Worm (Caenorhabditis elegans) whole organism, L2 larva: ENCODE results near the gene erh-2.
A peak's percentile ranks its signal among the peaks of the same experiment; 100 is the strongest.

Experiments used
- C34F6.9 ChIP-seq: fragments of 150-350 bp; optimal IDR thresholded peaks from 2 replicates; lab custom pipeline; 2014; ENCODE audit warnings: missing biosample characterization, missing genetic modification characterization
- F13H6.1 ChIP-seq: sonication (generic microtip); optimal IDR thresholded peaks from 2 replicates; lab custom pipeline; 2016; ENCODE audit warnings: missing genetic modification characterization, missing compliant biosample characterization
- Y55F3AM.14 ChIP-seq: fragments of 200-800 bp; sonication (Bioruptor generic); optimal IDR thresholded peaks from 2 replicates; lab custom pipeline; 2018; ENCODE audit warnings: mild to moderate bottlenecking, missing genetic modification characterization, missing compliant biosample characterization
- alr-1 ChIP-seq: fragments of 150-350 bp; optimal IDR thresholded peaks from 2 replicates; lab custom pipeline; 2014; ENCODE audit warnings: missing biosample characterization, missing genetic modification characterization
- aly-2 ChIP-seq: fragments of 150-350 bp; optimal IDR thresholded peaks from 2 replicates; lab custom pipeline; 2014; ENCODE audit warnings: missing biosample characterization, missing genetic modification characterization
- ama-1 ChIP-seq: fragments of 150-350 bp; optimal IDR thresholded peaks from 2 replicates; lab custom pipeline; 2018; ENCODE audit warnings: inconsistent platforms
- blmp-1 ChIP-seq: sonication (generic microtip); optimal IDR thresholded peaks from 2 replicates; lab custom pipeline; 2017; ENCODE audit warnings: missing genetic modification characterization, mild to moderate bottlenecking, missing compliant biosample characterization, antibody characterized with exemption, moderate library complexity; ENCODE audit not compliant: insufficient read depth
- ceh-16 ChIP-seq: fragments of 150-350 bp; optimal IDR thresholded peaks from 2 replicates; lab custom pipeline; 2014; ENCODE audit warnings: missing biosample characterization, missing genetic modification characterization
- ceh-82 ChIP-seq: fragments of 150-350 bp; optimal IDR thresholded peaks from 2 replicates; lab custom pipeline; 2014; ENCODE audit warnings: missing biosample characterization, missing genetic modification characterization
- dmd-4 ChIP-seq: sonication (generic microtip); optimal IDR thresholded peaks from 2 replicates; lab custom pipeline; 2017; ENCODE audit warnings: missing biosample characterization, missing genetic modification characterization
- egl-27 ChIP-seq: sonication (generic microtip); optimal IDR thresholded peaks from 3 replicates; lab custom pipeline; 2017; ENCODE audit warnings: missing biosample characterization, missing genetic modification reagents, missing genetic modification characterization
- elt-1 ChIP-seq: fragments of 150-350 bp; optimal IDR thresholded peaks from 2 replicates; lab custom pipeline; 2014; ENCODE audit warnings: missing biosample characterization, missing genetic modification characterization
- elt-3 ChIP-seq: sonication (generic microtip); optimal IDR thresholded peaks from 2 replicates; lab custom pipeline; 2017; ENCODE audit warnings: missing biosample characterization, missing genetic modification characterization
- fos-1 ChIP-seq: fragments of 150-350 bp; optimal IDR thresholded peaks from 2 replicates; lab custom pipeline; 2014; ENCODE audit warnings: missing biosample characterization, missing genetic modification characterization
- gmeb-1 ChIP-seq: fragments of 150-350 bp; optimal IDR thresholded peaks from 2 replicates; lab custom pipeline; 2014; ENCODE audit warnings: missing biosample characterization, missing genetic modification characterization
- lin-11 ChIP-seq: fragments of 150-350 bp; sonication (generic microtip); optimal IDR thresholded peaks from 2 replicates; lab custom pipeline; 2014; ENCODE audit warnings: missing biosample characterization, missing genetic modification characterization, inconsistent platforms, mixed read lengths
- lin-13 ChIP-seq: fragments of 150-350 bp; optimal IDR thresholded peaks from 2 replicates; lab custom pipeline; 2014; ENCODE audit warnings: missing biosample characterization, missing genetic modification reagents, missing genetic modification characterization
- lin-39 ChIP-seq: fragments of 150-350 bp; optimal IDR thresholded peaks from 2 replicates; lab custom pipeline; 2014; ENCODE audit warnings: missing biosample characterization, missing genetic modification reagents, missing genetic modification characterization
- mab-5 ChIP-seq: fragments of 150-350 bp; optimal IDR thresholded peaks from 2 replicates; lab custom pipeline; 2014; ENCODE audit warnings: missing biosample characterization, missing genetic modification characterization
- mbf-1 ChIP-seq: sonication (generic microtip); optimal IDR thresholded peaks from 2 replicates; lab custom pipeline; 2017; ENCODE audit warnings: missing biosample characterization, missing genetic modification characterization
- mdl-1 ChIP-seq, 2 experiments: fragments of 150-350 bp in 1 of 2; sonication (generic microtip) in 1 of 2; optimal IDR thresholded peaks; 2 replicates each; lab custom pipeline; 2017; ENCODE audit warnings: missing biosample characterization in 2 of 2, missing genetic modification characterization in 2 of 2
- nhr-10 ChIP-seq: sonication (generic microtip); optimal IDR thresholded peaks from 2 replicates; lab custom pipeline; 2017; ENCODE audit warnings: missing biosample characterization, missing genetic modification characterization
- nhr-11 ChIP-seq: fragments of 150-350 bp; optimal IDR thresholded peaks from 2 replicates; lab custom pipeline; 2014; ENCODE audit warnings: missing biosample characterization, missing genetic modification characterization
- nhr-12 ChIP-seq: fragments of 150-350 bp; optimal IDR thresholded peaks from 2 replicates; lab custom pipeline; 2014; ENCODE audit warnings: missing biosample characterization, missing genetic modification characterization
- nhr-129 ChIP-seq: fragments of 150-350 bp; optimal IDR thresholded peaks from 2 replicates; lab custom pipeline; 2014; ENCODE audit warnings: missing biosample characterization, missing genetic modification characterization
- nhr-21 ChIP-seq: fragments of 150-350 bp; optimal IDR thresholded peaks from 2 replicates; lab custom pipeline; 2014; ENCODE audit warnings: missing biosample characterization, missing genetic modification characterization
- nhr-23 ChIP-seq: fragments of 150-350 bp; optimal IDR thresholded peaks from 2 replicates; lab custom pipeline; 2014; ENCODE audit warnings: missing biosample characterization, missing genetic modification reagents, missing genetic modification characterization
- nhr-237 ChIP-seq: fragments of 150-350 bp; optimal IDR thresholded peaks from 2 replicates; lab custom pipeline; 2014; ENCODE audit warnings: missing biosample characterization, missing genetic modification characterization
- nhr-25 ChIP-seq: fragments of 150-350 bp; sonication (generic microtip); optimal IDR thresholded peaks from 3 replicates; lab custom pipeline; 2014; ENCODE audit warnings: missing biosample characterization, missing genetic modification characterization
- nhr-6 ChIP-seq: fragments of 150-350 bp; optimal IDR thresholded peaks from 2 replicates; lab custom pipeline; 2014; ENCODE audit warnings: missing biosample characterization, missing genetic modification characterization
- nhr-77 ChIP-seq: fragments of 150-350 bp; optimal IDR thresholded peaks from 2 replicates; lab custom pipeline; 2014; ENCODE audit warnings: missing biosample characterization, missing genetic modification characterization
- peb-1 ChIP-seq: fragments of 150-350 bp; optimal IDR thresholded peaks from 2 replicates; lab custom pipeline; 2014; ENCODE audit warnings: missing biosample characterization, missing genetic modification characterization
- sem-4 ChIP-seq: fragments of 150-350 bp; optimal IDR thresholded peaks from 2 replicates; lab custom pipeline; 2014; ENCODE audit warnings: missing biosample characterization, missing genetic modification reagents, missing genetic modification characterization
- skn-1 ChIP-seq: sonication (generic microtip); optimal IDR thresholded peaks from 2 replicates; lab custom pipeline; 2017; ENCODE audit warnings: missing biosample characterization, missing genetic modification characterization
- sma-3 ChIP-seq: sonication (generic microtip); optimal IDR thresholded peaks from 2 replicates; lab custom pipeline; 2016; ENCODE audit warnings: missing genetic modification reagents, missing genetic modification characterization, missing compliant biosample characterization
- sma-9 ChIP-seq, 2 experiments: fragments of 150-350 bp in 1 of 2; sonication (generic microtip) in 1 of 2; optimal IDR thresholded peaks; 2 replicates each; lab custom pipeline; 2014 to 2016; ENCODE audit warnings: missing genetic modification characterization in 2 of 2, mild to moderate bottlenecking in 1 of 2, missing biosample characterization in 1 of 2, missing compliant biosample characterization in 1 of 2, missing genetic modification reagents in 1 of 2, moderate library complexity in 1 of 2
- snpc-4 ChIP-seq: fragments of 150-350 bp; optimal IDR thresholded peaks from 2 replicates; lab custom pipeline; 2014; ENCODE audit warnings: missing biosample characterization, missing genetic modification characterization
- unc-39 ChIP-seq: fragments of 150-350 bp; optimal IDR thresholded peaks from 2 replicates; lab custom pipeline; 2014; ENCODE audit warnings: missing biosample characterization, missing genetic modification characterization
- unc-55 ChIP-seq: fragments of 150-350 bp; sonication (generic microtip); optimal IDR thresholded peaks from 3 replicates; lab custom pipeline; 2014; ENCODE audit warnings: missing biosample characterization, missing genetic modification reagents, missing genetic modification characterization
- unc-62 ChIP-seq: fragments of 150-350 bp; optimal IDR thresholded peaks from 2 replicates; lab custom pipeline; 2014; ENCODE audit warnings: missing biosample characterization, missing genetic modification reagents, missing genetic modification characterization
- ztf-1 ChIP-seq: fragments of 200-800 bp; sonication (Bioruptor generic); conservative IDR thresholded peaks from 2 replicates; pipeline ENCODE4 v1.3.6; 2022; ENCODE audit warnings: missing genetic modification characterization, missing compliant biosample characterization
- ztf-11 ChIP-seq: sonication (generic microtip); optimal IDR thresholded peaks from 2 replicates; lab custom pipeline; 2017; ENCODE audit warnings: missing biosample characterization, missing genetic modification characterization
- ztf-4 ChIP-seq: fragments of 150-350 bp; optimal IDR thresholded peaks from 2 replicates; lab custom pipeline; 2014; ENCODE audit warnings: missing biosample characterization, missing genetic modification characterization

The erh-2 gene

ce11 chrIII:4600139-4600762 lies 7.2 kb downstream of the erh-2 start, which contains the start of gene mab-21 (continued):
- no peak for TF ChIP-seq aly-2 (tag; lab: Kevin White, UChicago)
- no peak for TF ChIP-seq dmd-4
- no peak for TF ChIP-seq ztf-1 (GFP tag; lab: Robert Waterston, UW)
- TF ChIP-seq nhr-77 = no peak
- TF ChIP-seq lin-39 = no peak
- TF ChIP-seq nhr-25 (tag; lab: Kevin White, UChicago) = no peak
- peak; percentile 12 for TF ChIP-seq fos-1 (tag; lab: Kevin White, UChicago)
- no peak for TF ChIP-seq unc-62 (GFP tag; lab: Kevin White, UChicago)
- TF ChIP-seq nhr-23 (tag; lab: Kevin White, UChicago) = no peak
- peak; percentile 34 for TF ChIP-seq sem-4
- TF ChIP-seq ceh-82 (tag; lab: Kevin White, UChicago) = no peak
- no peak for TF ChIP-seq skn-1 (tag; lab: Kevin White, UChicago)
- TF ChIP-seq elt-3 = no peak
- TF ChIP-seq C34F6.9 = no peak
- no peak for TF ChIP-seq mbf-1
- no peak for TF ChIP-seq nhr-237 (tag; lab: Kevin White, UChicago)
- no peak for TF ChIP-seq mdl-1 (tag; optimal IDR thresholded peaks at IDR 0.05; lab: Kevin White, UChicago)
- no peak for TF ChIP-seq sma-3 (GFP tag; lab: Kevin White, UChicago)
- TF ChIP-seq nhr-21 (tag; lab: Kevin White, UChicago) = no peak

- no peak for TF ChIP-seq sma-3 (GFP tag; lab: Kevin White, UChicago)
Observed at ce11 chrIII:4601286-4601685, 8.3 kb downstream of the erh-2 start.

ce11 chrIII:4603837-4604236 lies 10.8 kb downstream of the erh-2 start:
- no peak for TF ChIP-seq nhr-6
- no peak for TF ChIP-seq elt-1 (tag; lab: Kevin White, UChicago)
- no peak for TF ChIP-seq sma-9 (GFP tag; optimal IDR thresholded peaks at IDR 0.05; lab: Kevin White, UChicago)
- no peak for TF ChIP-seq sma-9 (tag; optimal IDR thresholded peaks at IDR 0.05; lab: Kevin White, UChicago)
- no peak for TF ChIP-seq unc-39 (tag; lab: Kevin White, UChicago)
- TF ChIP-seq unc-62 (GFP tag; lab: Kevin White, UChicago) = no peak
- TF ChIP-seq lin-39 = no peak
- TF ChIP-seq ztf-1 (GFP tag; lab: Robert Waterston, UW) = no peak
- no peak for TF ChIP-seq elt-3
- no peak for TF ChIP-seq ceh-16 (tag; lab: Kevin White, UChicago)
- TF ChIP-seq nhr-23 (tag; lab: Kevin White, UChicago) = no peak
- TF ChIP-seq Y55F3AM.14 (GFP tag; lab: Kevin White, UChicago) = no peak
- no peak for TF ChIP-seq gmeb-1 (tag; lab: Kevin White, UChicago)
- no peak for TF ChIP-seq nhr-21 (tag; lab: Kevin White, UChicago)
- TF ChIP-seq nhr-25 (tag; lab: Kevin White, UChicago) = no peak
- no peak for TF ChIP-seq nhr-10 (tag; lab: Kevin White, UChicago)
- TF ChIP-seq skn-1 (tag; lab: Kevin White, UChicago) = no peak
- no peak for TF ChIP-seq sma-3 (GFP tag; lab: Kevin White, UChicago)
- no peak for TF ChIP-seq nhr-11
- TF ChIP-seq, all 48 proteins: peak for 0

ce11 chrIII:4612334-4612953 lies 19.4 kb downstream of the erh-2 start, which contains the start of gene sel-2:
sel-2 (minus strand) TSS chrIII:4612384.
- TF ChIP-seq ztf-11 (tag; lab: Kevin White, UChicago) (no peak), unc-55 (GFP tag; lab: Kevin White, UChicago) (peak; percentile 36), mab-5 (tag; lab: Kevin White, UChicago) (no peak), lin-11 (tag; lab: Kevin White, UChicago) (no peak), nhr-129 (tag; lab: Kevin White, UChicago) (peak; percentile 7), dmd-4 (no peak), sma-9 (GFP tag; optimal IDR thresholded peaks at IDR 0.05; lab: Kevin White, UChicago) (peak; percentile 50), sma-9 (tag; optimal IDR thresholded peaks at IDR 0.05; lab: Kevin White, UChicago) (no peak), unc-62 (GFP tag; lab: Kevin White, UChicago) (no peak), alr-1 (tag; lab: Kevin White, UChicago) (no peak), lin-13 (GFP tag; lab: Kevin White, UChicago) (no peak), C34F6.9 (peak; percentile 65), nhr-12 (tag; lab: Kevin White, UChicago) (no peak), sma-3 (GFP tag; lab: Kevin White, UChicago) (no peak), gmeb-1 (tag; lab: Kevin White, UChicago) (no peak), nhr-237 (tag; lab: Kevin White, UChicago) (no peak), nhr-6 (no peak), nhr-10 (tag; lab: Kevin White, UChicago) (no peak), unc-39 (tag; lab: Kevin White, UChicago) (no peak), ceh-82 (tag; lab: Kevin White, UChicago) (no peak), aly-2 (tag; lab: Kevin White, UChicago) (no peak), snpc-4 (tag; lab: Kevin White, UChicago) (no peak), peb-1 (tag; lab: Kevin White, UChicago) (no peak), fos-1 (tag; lab: Kevin White, UChicago) (no peak), nhr-77 (no peak), F13H6.1 (tag; lab: Kevin White, UChicago) (peak; percentile 30), lin-39 (no peak), ztf-4 (no peak), ceh-16 (tag; lab: Kevin White, UChicago) (no peak), egl-27 (tag; lab: Kevin White, UChicago) (no peak), ama-1 (lab: Kevin White, UChicago) (no peak), blmp-1 (tag; lab: Kevin White, UChicago) (no peak), nhr-11 (no peak)
